Fruit fly (Drosophila melanogaster) whole organism, embryonic: ENCODE results near the gene TTLL6B.

ENCODE experiments used
- Antp ChIP-seq: fragments of 200-800 bp; sonication (Bioruptor generic); optimal IDR thresholded peaks from 3 replicates; lab custom pipeline; 2016; ENCODE audit warnings: missing biosample characterization, missing genetic modification characterization
- BEAF-32 ChIP-seq: fragments of 200-800 bp; sonication (Bioruptor generic); optimal IDR thresholded peaks from 3 replicates; lab custom pipeline; 2017; ENCODE audit warnings: missing biosample characterization, missing genetic modification characterization, mild to moderate bottlenecking, moderate library complexity, missing genetic modification reagents
- CG10147 ChIP-seq: fragments of 200-800 bp; sonication (Bioruptor generic); optimal IDR thresholded peaks from 2 replicates; lab custom pipeline; 2019; ENCODE audit warnings: missing biosample characterization, mild to moderate bottlenecking, missing genetic modification characterization, moderate library complexity
- CG10321 ChIP-seq: fragments of 200-800 bp; sonication (Bioruptor generic); IDR thresholded peaks from 2 replicates; pipeline ENCODE4 v1.3.6; 2022; ENCODE audit warnings: missing biosample characterization, missing genetic modification characterization
- CG10979 ChIP-seq: fragments of 200-800 bp; sonication (Bioruptor generic); optimal IDR thresholded peaks from 2 replicates; lab custom pipeline; 2018; ENCODE audit warnings: missing biosample characterization, mild to moderate bottlenecking, missing genetic modification characterization, moderate library complexity
- CG11504 ChIP-seq: fragments of 200-800 bp; sonication (Bioruptor generic); optimal IDR thresholded peaks from 3 replicates; lab custom pipeline; 2019; ENCODE audit warnings: missing biosample characterization, mild to moderate bottlenecking, missing genetic modification characterization, moderate library complexity
- CG12071 ChIP-seq: fragments of 200-800 bp; sonication (Bioruptor generic); optimal IDR thresholded peaks from 3 replicates; lab custom pipeline; 2018; ENCODE audit warnings: missing biosample characterization, mild to moderate bottlenecking, missing genetic modification characterization
- CG13424 ChIP-seq: fragments of 200-800 bp; sonication (Bioruptor generic); optimal IDR thresholded peaks from 2 replicates; lab custom pipeline; 2019; ENCODE audit warnings: missing biosample characterization, mild to moderate bottlenecking, missing genetic modification characterization, moderate library complexity
- CG14050 ChIP-seq: fragments of 200-800 bp; sonication (Bioruptor generic); IDR thresholded peaks from 3 replicates; pipeline ENCODE4 v1.3.6; 2022; ENCODE audit warnings: missing biosample characterization, missing genetic modification characterization
- CG15514 ChIP-seq: fragments of 200-800 bp; sonication (Bioruptor generic); optimal IDR thresholded peaks from 3 replicates; lab custom pipeline; 2017; ENCODE audit warnings: missing biosample characterization, missing genetic modification characterization, mild to moderate bottlenecking, moderate library complexity, missing genetic modification reagents
- CG15601 ChIP-seq: fragments of 200-800 bp; sonication (Bioruptor generic); optimal IDR thresholded peaks from 3 replicates; lab custom pipeline; 2019; ENCODE audit warnings: missing biosample characterization, mild to moderate bottlenecking, missing genetic modification characterization, moderate library complexity
- CG16815 ChIP-seq: fragments of 200-800 bp; sonication (Bioruptor generic); optimal IDR thresholded peaks from 3 replicates; lab custom pipeline; 2017; ENCODE audit warnings: missing biosample characterization, mild to moderate bottlenecking, missing genetic modification characterization
- CG16863 ChIP-seq: fragments of 200-800 bp; sonication (Bioruptor generic); optimal IDR thresholded peaks from 3 replicates; lab custom pipeline; 2016; ENCODE audit warnings: missing biosample characterization, missing genetic modification characterization
- CG17802 ChIP-seq: fragments of 200-800 bp; sonication (Bioruptor generic); optimal IDR thresholded peaks from 2 replicates; lab custom pipeline; 2018; ENCODE audit warnings: missing biosample characterization, mild to moderate bottlenecking, missing genetic modification characterization, moderate library complexity
- CG3281 ChIP-seq: fragments of 200-800 bp; sonication (Bioruptor generic); optimal IDR thresholded peaks from 3 replicates; lab custom pipeline; 2017; ENCODE audit warnings: missing biosample characterization, mild to moderate bottlenecking, missing genetic modification characterization
- CG34224 ChIP-seq: fragments of 200-800 bp; sonication (Bioruptor generic); IDR thresholded peaks from 3 replicates; pipeline ENCODE4 v1.3.6; 2022; ENCODE audit warnings: missing biosample characterization, missing genetic modification characterization; ENCODE audit not compliant: partially characterized antibody
- CG5953 ChIP-seq: fragments of 200-800 bp; sonication (Bioruptor generic); IDR thresholded peaks from 2 replicates; pipeline ENCODE4 v1.3.6; 2022; ENCODE audit warnings: missing biosample characterization, missing genetic modification characterization
- CG9817 ChIP-seq: fragments of 200-800 bp; sonication (Bioruptor generic); optimal IDR thresholded peaks from 2 replicates; lab custom pipeline; 2018; ENCODE audit warnings: missing biosample characterization, mild to moderate bottlenecking, missing genetic modification characterization, moderate library complexity
- CG9932 ChIP-seq: fragments of 200-800 bp; sonication (Bioruptor generic); IDR thresholded peaks from 2 replicates; pipeline ENCODE4 v1.3.6; 2022; ENCODE audit warnings: missing biosample characterization, missing genetic modification characterization
- Ets65A ChIP-seq: fragments of 200-800 bp; sonication (Bioruptor generic); peaks from one replicate; lab custom pipeline; 2016; ENCODE audit warnings: missing biosample characterization, missing genetic modification characterization
- H15 ChIP-seq: fragments of 200-800 bp; sonication (Bioruptor generic); IDR thresholded peaks from 3 replicates; pipeline ENCODE4 v1.3.6; 2022; ENCODE audit warnings: missing biosample characterization, missing genetic modification characterization
- H2.0 ChIP-seq: fragments of 200-800 bp; sonication (Bioruptor generic); IDR thresholded peaks from 2 replicates; pipeline ENCODE4 v1.3.6; 2022; ENCODE audit warnings: missing biosample characterization, missing genetic modification characterization
- HLHmδ ChIP-seq: fragments of 200-800 bp; sonication (Bioruptor generic); optimal IDR thresholded peaks from 2 replicates; lab custom pipeline; 2018; ENCODE audit warnings: missing biosample characterization, mild to moderate bottlenecking, missing genetic modification characterization, moderate library complexity
- Hr39 ChIP-seq: fragments of >200 bp; optimal IDR thresholded peaks from 2 replicates; lab custom pipeline; 2017
- Hr51 ChIP-seq, 2 experiments: fragments of 200-800 bp; sonication (Bioruptor generic); optimal IDR thresholded peaks; 2 replicates in 1 of 2; 3 replicates in 1 of 2; lab custom pipeline; 2016 to 2018; ENCODE audit warnings: missing biosample characterization in 2 of 2, missing genetic modification characterization in 2 of 2, mild to moderate bottlenecking in 1 of 2, moderate library complexity in 1 of 2
- Jarid2 ChIP-seq: fragments of 200-800 bp; sonication (Bioruptor generic); optimal IDR thresholded peaks from 3 replicates; lab custom pipeline; 2017; ENCODE audit warnings: mild to moderate bottlenecking, missing biosample characterization, missing genetic modification reagents, missing genetic modification characterization
- Mrtf ChIP-seq: fragments of 200-800 bp; sonication (Bioruptor generic); IDR thresholded peaks from 3 replicates; pipeline ENCODE4 v1.3.6; 2022; ENCODE audit warnings: missing biosample characterization, missing genetic modification characterization
- Ravus ChIP-seq: fragments of 200-800 bp; sonication (Bioruptor generic); IDR thresholded peaks from 2 replicates; pipeline ENCODE4 v1.3.6; 2022; ENCODE audit warnings: missing biosample characterization, missing genetic modification characterization
- Spps ChIP-seq: fragments of 200-800 bp; sonication (Bioruptor generic); optimal IDR thresholded peaks from 2 replicates; lab custom pipeline; 2018; ENCODE audit warnings: missing biosample characterization, mild to moderate bottlenecking, missing genetic modification characterization
- abd-A ChIP-seq: fragments of 200-800 bp; sonication (Bioruptor generic); optimal IDR thresholded peaks from 3 replicates; lab custom pipeline; 2019; ENCODE audit warnings: missing biosample characterization, mild to moderate bottlenecking, missing genetic modification characterization, moderate library complexity
- bowl ChIP-seq: fragments of 200-800 bp; sonication (Bioruptor generic); IDR thresholded peaks from 2 replicates; pipeline ENCODE4 v1.3.6; 2022; ENCODE audit warnings: missing biosample characterization, missing genetic modification characterization
- cad ChIP-seq: fragments of >200 bp; optimal IDR thresholded peaks from 2 replicates; lab custom pipeline; 2017; ENCODE audit warnings: missing biosample characterization, missing genetic modification characterization
- chinmo ChIP-seq: fragments of 200-800 bp; sonication (Bioruptor generic); IDR thresholded peaks from 4 replicates; pipeline ENCODE4 v1.3.6; 2022; ENCODE audit warnings: missing biosample characterization, missing genetic modification characterization; ENCODE audit not compliant: partially characterized antibody
- crp ChIP-seq, 2 experiments: fragments of 200-800 bp; sonication (Bioruptor generic); optimal IDR thresholded peaks; 2 replicates in 1 of 2; 3 replicates in 1 of 2; lab custom pipeline; 2017; ENCODE audit warnings: missing biosample characterization in 2 of 2, missing genetic modification characterization in 2 of 2, mild to moderate bottlenecking in 1 of 2, moderate library complexity in 1 of 2
- dmrt99B ChIP-seq: fragments of 200-800 bp; sonication (Bioruptor generic); optimal IDR thresholded peaks from 2 replicates; lab custom pipeline; 2018; ENCODE audit warnings: missing biosample characterization, mild to moderate bottlenecking, missing genetic modification characterization, moderate library complexity
- dpn ChIP-seq, 2 experiments: fragments of 200-800 bp; sonication (Bioruptor generic); optimal IDR thresholded peaks; 3 replicates each; lab custom pipeline; 2016; ENCODE audit warnings: missing biosample characterization in 2 of 2, missing genetic modification characterization in 2 of 2
- fd3F ChIP-seq: fragments of 200-800 bp; sonication (Bioruptor generic); optimal IDR thresholded peaks from 2 replicates; lab custom pipeline; 2018; ENCODE audit warnings: missing biosample characterization, mild to moderate bottlenecking, missing genetic modification characterization, moderate library complexity
- kah ChIP-seq: fragments of 200-800 bp; sonication (Bioruptor generic); optimal IDR thresholded peaks from 2 replicates; lab custom pipeline; 2018; ENCODE audit warnings: missing biosample characterization, mild to moderate bottlenecking, missing genetic modification characterization
- luna ChIP-seq: fragments of 200-800 bp; sonication (Bioruptor generic); optimal IDR thresholded peaks from 2 replicates; lab custom pipeline; 2016; ENCODE audit warnings: missing biosample characterization, missing genetic modification characterization
- onecut ChIP-seq: fragments of 200-800 bp; sonication (Bioruptor generic); IDR thresholded peaks from 2 replicates; pipeline ENCODE4 v1.3.6; 2022; ENCODE audit warnings: missing biosample characterization, missing genetic modification characterization
- pb ChIP-seq: fragments of 200-800 bp; sonication (Bioruptor generic); optimal IDR thresholded peaks from 3 replicates; lab custom pipeline; 2016; ENCODE audit warnings: missing biosample characterization, missing genetic modification characterization
- ranshi ChIP-seq: fragments of 200-800 bp; sonication (Bioruptor generic); IDR thresholded peaks from 2 replicates; pipeline ENCODE4 v1.3.6; 2022; ENCODE audit warnings: missing biosample characterization, missing genetic modification characterization
- sim ChIP-seq: fragments of 200-800 bp; sonication (Bioruptor generic); IDR thresholded peaks from 2 replicates; pipeline ENCODE4 v1.3.6; 2022; ENCODE audit warnings: missing biosample characterization, missing genetic modification characterization
- sr ChIP-seq: fragments of 200-800 bp; sonication (Bioruptor generic); IDR thresholded peaks from 3 replicates; pipeline ENCODE4 v1.3.6; 2022; ENCODE audit warnings: missing biosample characterization, missing genetic modification characterization
- tx ChIP-seq: fragments of 200-800 bp; sonication (Bioruptor generic); optimal IDR thresholded peaks from 2 replicates; lab custom pipeline; 2016; ENCODE audit warnings: missing biosample characterization, missing genetic modification characterization

Gene TTLL6B

DNA sequence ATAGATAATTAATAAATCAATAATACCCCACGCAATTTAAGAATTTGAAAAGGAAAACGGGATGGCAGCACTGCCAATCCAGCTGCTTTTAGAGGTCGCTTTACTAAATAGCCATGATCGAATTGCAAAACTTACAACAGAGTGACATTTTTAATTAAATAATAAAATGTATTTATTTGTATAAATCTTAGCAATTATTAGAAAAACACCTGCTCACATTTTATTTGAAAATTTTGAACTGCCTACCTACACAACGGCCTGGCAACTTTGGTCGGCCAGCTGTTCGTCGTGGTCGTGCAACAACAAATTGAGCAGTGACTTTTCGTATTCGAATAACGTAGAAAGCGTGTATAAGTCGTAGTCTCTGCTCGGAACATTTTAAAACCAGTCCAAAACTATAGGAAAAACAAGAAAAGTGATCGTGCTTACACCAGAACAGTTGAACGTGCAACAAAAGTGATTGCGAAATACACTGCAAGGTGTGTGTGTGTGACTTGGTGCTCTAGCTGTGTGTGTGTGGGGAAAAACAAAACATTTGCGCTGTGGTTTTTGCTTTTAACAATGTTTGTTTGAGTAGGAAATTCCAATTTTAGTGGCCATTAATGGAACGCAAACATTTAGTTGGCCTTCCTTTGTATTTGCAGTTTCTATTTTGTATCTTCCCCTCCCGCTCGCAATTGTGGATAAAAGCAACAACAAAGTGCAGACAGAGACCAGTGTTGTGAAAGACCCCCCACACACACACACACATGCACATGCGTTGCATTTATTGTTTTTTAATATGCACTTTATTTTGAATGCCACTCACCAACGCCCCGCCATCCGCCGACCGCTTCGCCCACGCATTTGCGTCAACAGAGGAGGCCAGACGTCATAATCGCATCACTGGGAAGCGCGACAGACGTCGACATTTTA lies 24.0 kb upstream of the TTLL6B start, which contains the start of gene CG5938 (continued):
- TF ChIP-seq Hr51 (GFP tag; optimal IDR thresholded peaks at IDR 0.05; lab: Kevin White, UChicago) = peak in 1 of 2 experiments; percentile 29
- TF ChIP-seq CG16863 (GFP tag; lab: Kevin White, UChicago) = no peak
- TF ChIP-seq Antp = no peak
- TF ChIP-seq Mrtf (GFP tag; lab: Robert Waterston, UW) = no peak
- TF ChIP-seq H15 = no peak
- peak; percentile 9 for TF ChIP-seq CG9817 (tag; lab: Kevin White, UChicago)
- TF ChIP-seq CG34224 (GFP tag; lab: Robert Waterston, UW) = peak; percentile 38; the same call in 2 of the 3 replicates
- TF ChIP-seq CG17802 = peak; percentile 0
- peak; percentile 85 for TF ChIP-seq sr (GFP tag; lab: Robert Waterston, UW)
- TF ChIP-seq cad (GFP tag; lab: Kevin White, UChicago) = no peak
- TF ChIP-seq CG15601 (tag; lab: Kevin White, UChicago) = peak; percentile 19
- TF ChIP-seq CG14050 (GFP tag; lab: Robert Waterston, UW) = no peak
- peak; percentile 55 for TF ChIP-seq H2.0 (GFP tag; lab: Robert Waterston, UW)
- peak; percentile 25 for TF ChIP-seq BEAF-32 (GFP tag; lab: Kevin White, UChicago)
- no peak for TF ChIP-seq HLHmδ
- TF ChIP-seq chinmo (GFP tag; lab: Robert Waterston, UW) = peak; percentile 90; the same call in 3 of the 4 replicates
- peak; percentile 73 for TF ChIP-seq onecut (GFP tag; lab: Robert Waterston, UW)
- peak; percentile 70 for TF ChIP-seq Ets65A (GFP tag; lab: Kevin White, UChicago)
- peak; percentile 26; the same call in 1 of the 2 replicates for TF ChIP-seq CG9932 (GFP tag; lab: Robert Waterston, UW)
- no peak for TF ChIP-seq CG10147
- TF ChIP-seq abd-A (tag; lab: Kevin White, UChicago) = peak; percentile 38
- TF ChIP-seq CG10321 (GFP tag; lab: Robert Waterston, UW) = no peak
- no peak for TF ChIP-seq dmrt99B (tag; lab: Kevin White, UChicago)
- no peak for TF ChIP-seq Ravus (GFP tag; lab: Robert Waterston, UW)
- TF ChIP-seq pb = no peak
- no peak for TF ChIP-seq Spps (tag; lab: Kevin White, UChicago)
- TF ChIP-seq crp (GFP tag; optimal IDR thresholded peaks at IDR 0.05; lab: Kevin White, UChicago) = peak; percentile 29 to 88
- TF ChIP-seq dpn (GFP tag; optimal IDR thresholded peaks at IDR 0.05; lab: Kevin White, UChicago) = peak in 1 of 2 experiments; percentile 42
- TF ChIP-seq CG16815 = no peak
- TF ChIP-seq CG15514 (GFP tag; lab: Kevin White, UChicago) = peak; percentile 62
- TF ChIP-seq CG11504 = peak; percentile 50
- no peak for TF ChIP-seq Hr39 (lab: Kevin White, UChicago)
- TF ChIP-seq CG13424 (tag; lab: Kevin White, UChicago) = peak; percentile 52
- no peak for TF ChIP-seq kah (GFP tag; lab: Kevin White, UChicago)
- no peak for TF ChIP-seq CG12071 (GFP tag; lab: Kevin White, UChicago)
- no peak for TF ChIP-seq CG10979 (tag; lab: Kevin White, UChicago)
- no peak for TF ChIP-seq CG5953 (GFP tag; lab: Robert Waterston, UW)
- TF ChIP-seq bowl = no peak
- TF ChIP-seq tx (GFP tag; lab: Kevin White, UChicago) = no peak
- peak; percentile 30 for TF ChIP-seq CG3281 (GFP tag; lab: Kevin White, UChicago)
- TF ChIP-seq fd3F = no peak
- no peak for TF ChIP-seq ranshi
- TF ChIP-seq sim (GFP tag; lab: Robert Waterston, UW) = no peak
- TF ChIP-seq Jarid2 (GFP tag; lab: Kevin White, UChicago) = no peak
- TF ChIP-seq luna = no peak
